Worm (Caenorhabditis elegans) whole organism, young adult: ENCODE results near the gene pqn-2.

Experiments used
- lir-1 ChIP-seq: fragments of 200-800 bp; sonication (Bioruptor generic); conservative IDR thresholded peaks from 2 replicates; pipeline ENCODE4 v1.3.6; 2022; ENCODE audit warnings: missing genetic modification reagents, missing genetic modification characterization, missing compliant biosample characterization
- pha-4 ChIP-seq: fragments of 150-350 bp; sonication (generic microtip); optimal IDR thresholded peaks from 2 replicates; lab custom pipeline; 2014; ENCODE audit warnings: missing biosample characterization, missing genetic modification reagents, missing genetic modification characterization
- tlf-1 ChIP-seq: fragments of 200-800 bp; sonication (Bioruptor generic); optimal IDR thresholded peaks from 2 replicates; lab custom pipeline; 2018; ENCODE audit warnings: mild to moderate bottlenecking, missing genetic modification characterization, missing compliant biosample characterization

DNA sequence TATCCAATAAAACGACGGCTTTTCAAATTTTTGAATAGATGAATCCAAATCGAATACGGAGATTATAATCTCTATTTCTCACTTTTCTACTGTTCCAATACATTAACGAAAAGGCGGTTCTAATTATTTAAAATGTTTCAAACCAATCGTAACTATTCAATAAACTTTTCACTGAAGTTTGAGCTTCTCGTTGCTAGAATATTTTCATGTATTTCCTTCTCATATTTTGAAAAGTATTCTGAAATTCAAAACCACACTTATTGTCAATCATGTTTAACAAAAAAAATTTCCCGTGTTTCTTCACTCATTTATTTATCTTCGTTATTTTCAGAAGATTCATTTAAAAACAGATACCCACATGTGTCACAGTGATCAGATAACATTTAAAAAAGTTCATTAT is 20.6 kb downstream of the pqn-2 start, which contains the start of gene F15H10.8:
- TF ChIP-seq tlf-1 (GFP tag; lab: Kevin White, UChicago): no peak
- no peak for TF ChIP-seq pha-4 (tag; lab: Kevin White, UChicago)
- TF ChIP-seq lir-1 (GFP tag; lab: Robert Waterston, UW): no peak
